Fruit fly (Drosophila melanogaster): ENCODE data around the gene opm.

opm gene

dm6 chrX:15024728-15025127 is 41.5 kb downstream of the opm start:
- TF ChIP-seq nom (GFP tag; optimal IDR thresholded peaks at IDR 0.05) (peak; percentile 84), CG10959 (GFP tag; IDR thresholded peaks at IDR 0.05) (no peak), Med (GFP tag) (peak; percentile 52)

- TF ChIP-seq fd96Cb (tag; optimal IDR thresholded peaks at IDR 0.05) (peak; percentile 81), Scr (GFP tag; IDR thresholded peaks at IDR 0.05; ENCODE audit: partially characterized antibody) (no peak), CG10321 (GFP tag; IDR thresholded peaks at IDR 0.05) (no peak), danr (GFP tag; IDR thresholded peaks at IDR 0.05) (no peak), bowl (GFP tag; IDR thresholded peaks at IDR 0.05) (no peak), CG30431 (GFP tag; optimal IDR thresholded peaks at IDR 0.05) (no peak), ci (GFP tag; IDR thresholded peaks at IDR 0.05) (peak; percentile 65), CG13424 (tag; optimal IDR thresholded peaks at IDR 0.05) (peak; percentile 86), onecut (GFP tag; IDR thresholded peaks at IDR 0.05) (0 out of 2 replicates have a peak, but pooled peaks have one; percentile 23), Six4 (GFP tag; optimal IDR thresholded peaks at IDR 0.05) (peak; percentile 65), CG11560 (tag; IDR thresholded peaks at IDR 0.05) (no peak), bab2 (GFP tag; optimal IDR thresholded peaks at IDR 0.05) (no peak), CG11085 (GFP tag; IDR thresholded peaks at IDR 0.05) (no peak), CG4360 (GFP tag; IDR thresholded peaks at IDR 0.05) (no peak), ara (GFP tag; IDR thresholded peaks at IDR 0.05) (0 out of 2 replicates have a peak, but pooled peaks have one; percentile 32), CG16815 (GFP tag; optimal IDR thresholded peaks at IDR 0.05) (peak; percentile 52), Hey (tag; optimal IDR thresholded peaks at IDR 0.05) (no peak), CG12071 (GFP tag; optimal IDR thresholded peaks at IDR 0.05) (no peak), CG2120 (GFP tag; optimal IDR thresholded peaks at IDR 0.05) (peak; percentile 14), wdn (GFP tag; IDR thresholded peaks at IDR 0.05) (peak; percentile 57; the same call in 1 of the 2 replicates), Nf-YB (GFP tag; optimal IDR thresholded peaks at IDR 0.05) (peak; percentile 73), cg (GFP tag; optimal IDR thresholded peaks at IDR 0.05) (no peak), sqz (GFP tag; optimal IDR thresholded peaks at IDR 0.05) (peak; percentile 22), B-H2 (GFP tag; optimal IDR thresholded peaks at IDR 0.05) (peak; percentile 14), CG10959 (GFP tag; IDR thresholded peaks at IDR 0.05) (0 out of 2 replicates have a peak, but pooled peaks have one; percentile 44), CG11398 (GFP tag; optimal IDR thresholded peaks at IDR 0.05) (no peak), phol (tag; optimal IDR thresholded peaks at IDR 0.05) (peak; percentile 82), CG12104 (GFP tag; optimal IDR thresholded peaks at IDR 0.05) (peak; percentile 73), pnt (GFP tag; optimal IDR thresholded peaks at IDR 0.05) (no peak), CG6813 (GFP tag; optimal IDR thresholded peaks at IDR 0.05) (peak; percentile 37), Hr78 (GFP tag; optimal IDR thresholded peaks at IDR 0.05) (peak in 1 of 2 experiments; percentile 41), Bteb2 (GFP tag; optimal IDR thresholded peaks at IDR 0.05) (no peak), CG3995 (GFP tag; optimal IDR thresholded peaks at IDR 0.05) (no peak), CG12155 (GFP tag; optimal IDR thresholded peaks at IDR 0.05) (peak; percentile 13), CG10147 (GFP tag; optimal IDR thresholded peaks at IDR 0.05) (peak; percentile 59), BEAF-32 (GFP tag; optimal IDR thresholded peaks at IDR 0.05) (no peak), gce (GFP tag; IDR thresholded peaks at IDR 0.05) (0 out of 3 replicates have a peak, but pooled peaks have one; percentile 15), Deaf1 (tag; optimal IDR thresholded peaks at IDR 0.05) (peak; percentile 63), bsh (GFP tag; optimal IDR thresholded peaks at IDR 0.05) (peak in 1 of 2 experiments; percentile 66), eve (GFP tag; optimal IDR thresholded peaks at IDR 0.05) (no peak), CG8281 (tag; optimal IDR thresholded peaks at IDR 0.05) (peak; percentile 15), CG5245 (GFP tag; optimal IDR thresholded peaks at IDR 0.05) (no peak), dan (GFP tag; IDR thresholded peaks at IDR 0.05) (no peak), CrebB (tag; optimal IDR thresholded peaks at IDR 0.05) (no peak), sug (tag; optimal IDR thresholded peaks at IDR 0.05) (peak; percentile 66)
These were observed 42.2 kb downstream of the opm start, which contains the start of gene be for dm6 chrX:15023826-15024545. Gene be, plus strand, starts transcription at chrX:15024436.
